Worm (Caenorhabditis elegans): ENCODE results near the gene Y38C1AA.7.

The Y38C1AA.7 gene

ce11 chrIV:192046-192445 lies 33.3 kb downstream of the Y38C1AA.7 start, which contains the start of gene Y38C1AA.12 (continued):
- TF ChIP-seq nfya-1 (tag; optimal IDR thresholded peaks at IDR 0.05), result peak; percentile 35
- peak; percentile 53 for TF ChIP-seq eyg-1 (tag; optimal IDR thresholded peaks at IDR 0.05)
- peak; percentile 65 for TF ChIP-seq ceh-14 (tag; optimal IDR thresholded peaks at IDR 0.05)
- peak; percentile 71 for TF ChIP-seq ceh-34 (tag; optimal IDR thresholded peaks at IDR 0.05)
- TF ChIP-seq unc-3 (GFP tag; conservative IDR thresholded peaks at IDR 0.05), result peak; percentile 57
- no peak for TF ChIP-seq unc-3 (tag; optimal IDR thresholded peaks at IDR 0.05)
- no peak for TF ChIP-seq che-1 (tag; optimal IDR thresholded peaks at IDR 0.05)
- no peak for TF ChIP-seq dmd-4 (tag; optimal IDR thresholded peaks at IDR 0.05; ENCODE audit: borderline replicate concordance)
- TF ChIP-seq elt-2 (tag; optimal IDR thresholded peaks at IDR 0.05), result peak; percentile 81
- peak; percentile 91 for TF ChIP-seq hlh-8 (tag; optimal IDR thresholded peaks at IDR 0.05)
- no peak for TF ChIP-seq ceh-45 (GFP tag; IDR thresholded peaks at IDR 0.05)
- TF ChIP-seq pag-3 (tag; optimal IDR thresholded peaks at IDR 0.05; ENCODE audit: borderline replicate concordance), result no peak
- TF ChIP-seq lin-11 (tag; optimal IDR thresholded peaks at IDR 0.05), result no peak
- TF ChIP-seq ttx-3 (tag; optimal IDR thresholded peaks at IDR 0.05), result peak; percentile 51
- TF ChIP-seq elt-4 (tag; optimal IDR thresholded peaks at IDR 0.05), result no peak
- TF ChIP-seq fkh-10 (GFP tag; optimal IDR thresholded peaks at IDR 0.05), result no peak
- TF ChIP-seq pros-1 (tag; optimal IDR thresholded peaks at IDR 0.05), result no peak
- TF ChIP-seq ceh-24 (tag; optimal IDR thresholded peaks at IDR 0.05), result no peak
- TF ChIP-seq ahr-1 (tag; optimal IDR thresholded peaks at IDR 0.05), result peak; percentile 65
- TF ChIP-seq pqm-1 (tag; optimal IDR thresholded peaks at IDR 0.05), result peak; percentile 28
- peak; percentile 65 for TF ChIP-seq pha-2 (tag; optimal IDR thresholded peaks at IDR 0.05)
- TF ChIP-seq ref-2 (tag; optimal IDR thresholded peaks at IDR 0.05), result peak; percentile 89
- TF ChIP-seq unc-55 (GFP tag; optimal IDR thresholded peaks at IDR 0.05), result peak; percentile 67
- TF ChIP-seq fax-1 (tag; optimal IDR thresholded peaks at IDR 0.05), result peak; percentile 74
- peak; percentile 63 for TF ChIP-seq F13H6.1 (tag; optimal IDR thresholded peaks at IDR 0.05)

DNA sequence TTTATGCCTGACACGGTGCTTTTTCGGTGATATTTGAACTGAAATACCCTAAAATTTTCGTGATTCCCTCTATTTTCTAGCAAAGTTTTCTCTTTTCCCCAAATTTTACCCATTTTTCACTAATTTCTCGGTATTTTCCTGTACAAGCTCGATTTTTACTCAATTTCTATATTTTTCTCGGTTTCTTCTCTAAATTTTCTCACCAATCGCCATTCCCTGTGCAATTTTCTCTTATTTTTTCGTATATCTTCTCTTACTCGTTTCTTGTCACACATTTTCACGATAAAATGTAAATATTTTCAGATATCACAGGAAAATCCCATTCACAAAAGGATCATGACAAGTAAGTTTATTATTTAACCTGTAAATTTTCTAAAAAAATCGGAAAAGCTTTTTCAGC lies 35.7 kb downstream of the Y38C1AA.7 start, which contains the start of gene csn-3:
Gene csn-3, plus strand, starts transcription at position 301 of the 400 bp plus-strand sequence.
- TF ChIP-seq ceh-2 (tag; optimal IDR thresholded peaks at IDR 0.05) (no peak), ceh-45 (GFP tag; IDR thresholded peaks at IDR 0.05) (no peak), hlh-30 (tag; optimal IDR thresholded peaks at IDR 0.05; ENCODE audit: insufficient read depth) (no peak), odd-2 (tag; optimal IDR thresholded peaks at IDR 0.05) (no peak), ets-4 (tag; optimal IDR thresholded peaks at IDR 0.05) (no peak), fkh-10 (GFP tag; optimal IDR thresholded peaks at IDR 0.05) (no peak), unc-3 (GFP tag; conservative IDR thresholded peaks at IDR 0.05) (no peak), unc-3 (tag; optimal IDR thresholded peaks at IDR 0.05) (no peak), fkh-6 (tag; optimal IDR thresholded peaks at IDR 0.05) (no peak)

ce11 chrIV:202921-203652 lies 44.3 kb downstream of the Y38C1AA.7 start, which contains the start of gene gfrp-1:
Gene gfrp-1 (plus strand): TSS chrIV:203602.
- TF ChIP-seq ceh-45 (GFP tag; IDR thresholded peaks at IDR 0.05) (no peak), ttx-3 (tag; optimal IDR thresholded peaks at IDR 0.05) (no peak), pag-3 (tag; optimal IDR thresholded peaks at IDR 0.05; ENCODE audit: borderline replicate concordance) (no peak), nhr-232 (tag; optimal IDR thresholded peaks at IDR 0.05) (no peak), ceh-2 (tag; optimal IDR thresholded peaks at IDR 0.05) (no peak), ahr-1 (tag; optimal IDR thresholded peaks at IDR 0.05) (no peak), pros-1 (tag; optimal IDR thresholded peaks at IDR 0.05) (no peak), pat-9 (tag; optimal IDR thresholded peaks at IDR 0.05) (no peak), tbx-7 (tag; optimal IDR thresholded peaks at IDR 0.05) (no peak), tbx-2 (tag; optimal IDR thresholded peaks at IDR 0.05) (no peak), ceh-31 (tag; optimal IDR thresholded peaks at IDR 0.05) (no peak), nhr-11 (tag; optimal IDR thresholded peaks at IDR 0.05) (no peak), pqm-1 (tag; optimal IDR thresholded peaks at IDR 0.05) (no peak)
